Worm (Caenorhabditis elegans): ENCODE measurements around the gene F55C9.11.

DNA sequence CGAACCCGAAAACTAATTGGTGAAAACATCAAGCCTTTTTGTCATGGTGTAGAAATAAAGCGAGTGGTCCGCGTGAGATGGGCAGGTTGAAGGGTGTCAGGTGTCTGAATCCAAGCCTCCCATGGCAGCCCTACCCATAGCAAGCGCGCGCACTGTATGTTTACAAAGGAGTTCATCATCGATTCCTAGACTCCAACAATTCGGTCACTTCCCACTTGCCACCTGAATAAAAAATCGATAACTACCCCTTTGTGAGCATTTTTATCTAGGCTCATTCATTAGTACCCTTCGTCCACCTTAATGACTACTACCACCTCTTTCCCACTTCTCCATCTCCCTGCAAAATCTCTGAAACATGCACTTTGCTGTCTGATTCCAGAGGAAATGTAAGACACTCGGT is 3.5 kb upstream of the F55C9.11 start, which contains the start of gene fbxb-64:
- TF ChIP-seq T20F7.1 (GFP tag; optimal IDR thresholded peaks at IDR 0.05), result no peak
- TF ChIP-seq snpc-4 (tag; optimal IDR thresholded peaks at IDR 0.05), result no peak
- no peak for TF ChIP-seq lsy-2 (tag; optimal IDR thresholded peaks at IDR 0.05)
- TF ChIP-seq zag-1 (tag; optimal IDR thresholded peaks at IDR 0.05), result no peak
